Fruit fly (Drosophila melanogaster) whole organism, embryonic: ENCODE data around the gene NaPi-III.

Experiments used
- CG10209 ChIP-seq: fragments of 200-800 bp; sonication (Bioruptor generic); optimal IDR thresholded peaks from 3 replicates; lab custom pipeline; 2017; ENCODE audit warnings: missing biosample characterization, mild to moderate bottlenecking, missing genetic modification characterization, missing genetic modification reagents
- CG10366 ChIP-seq: fragments of 200-800 bp; sonication (Bioruptor generic); IDR thresholded peaks from 2 replicates; pipeline ENCODE4 v1.3.6; 2022; ENCODE audit warnings: missing biosample characterization, missing genetic modification characterization
- CG11398 ChIP-seq: fragments of 200-800 bp; sonication (Bioruptor generic); optimal IDR thresholded peaks from 2 replicates; lab custom pipeline; 2016; ENCODE audit warnings: missing biosample characterization, missing genetic modification characterization
- CG11456 ChIP-seq: fragments of 200-800 bp; sonication (Bioruptor generic); IDR thresholded peaks from 3 replicates; pipeline ENCODE4 v1.3.6; 2022; ENCODE audit warnings: missing biosample characterization, missing genetic modification characterization
- CG11560 ChIP-seq: fragments of 200-800 bp; sonication (Bioruptor generic); IDR thresholded peaks from 3 replicates; pipeline ENCODE4 v1.3.6; 2022; ENCODE audit warnings: missing biosample characterization, missing genetic modification characterization
- CG12071 ChIP-seq: fragments of 200-800 bp; sonication (Bioruptor generic); optimal IDR thresholded peaks from 3 replicates; lab custom pipeline; 2018; ENCODE audit warnings: missing biosample characterization, mild to moderate bottlenecking, missing genetic modification characterization
- CG12219 ChIP-seq: fragments of 200-800 bp; sonication (Bioruptor generic); optimal IDR thresholded peaks from 3 replicates; lab custom pipeline; 2018; ENCODE audit warnings: missing biosample characterization, mild to moderate bottlenecking, missing genetic modification characterization
- CG1233 ChIP-seq: fragments of 200-800 bp; sonication (Bioruptor generic); optimal IDR thresholded peaks from 4 replicates; lab custom pipeline; 2018; ENCODE audit warnings: missing biosample characterization, mild to moderate bottlenecking, missing genetic modification characterization
- CG13123 ChIP-seq: fragments of 200-800 bp; sonication (Bioruptor generic); optimal IDR thresholded peaks from 2 replicates; lab custom pipeline; 2016; ENCODE audit warnings: missing biosample characterization, missing genetic modification characterization
- CG14441 ChIP-seq: fragments of 200-800 bp; sonication (Bioruptor generic); IDR thresholded peaks from 2 replicates; pipeline ENCODE4 v1.3.6; 2022; ENCODE audit warnings: missing biosample characterization, missing genetic modification characterization
- CG14965 ChIP-seq: fragments of 200-800 bp; sonication (Bioruptor generic); optimal IDR thresholded peaks from 2 replicates; lab custom pipeline; 2016; ENCODE audit warnings: missing biosample characterization, missing genetic modification characterization, borderline replicate concordance
- CG15696 ChIP-seq: fragments of 200-800 bp; sonication (Bioruptor generic); optimal IDR thresholded peaks from 2 replicates; lab custom pipeline; 2019; ENCODE audit warnings: missing biosample characterization, mild to moderate bottlenecking, missing genetic modification characterization, moderate library complexity
- CG16815 ChIP-seq: fragments of 200-800 bp; sonication (Bioruptor generic); optimal IDR thresholded peaks from 3 replicates; lab custom pipeline; 2017; ENCODE audit warnings: missing biosample characterization, mild to moderate bottlenecking, missing genetic modification characterization
- CG17385 ChIP-seq: fragments of 200-800 bp; sonication (Bioruptor generic); optimal IDR thresholded peaks from 3 replicates; lab custom pipeline; 2018; ENCODE audit warnings: missing biosample characterization, mild to moderate bottlenecking, missing genetic modification characterization
- CG18262 ChIP-seq: fragments of 200-800 bp; optimal IDR thresholded peaks from 3 replicates; lab custom pipeline; 2019; ENCODE audit warnings: missing biosample characterization, mild to moderate bottlenecking, missing genetic modification characterization, moderate library complexity
- CG2199 ChIP-seq: fragments of 200-800 bp; sonication (Bioruptor generic); IDR thresholded peaks from 3 replicates; pipeline ENCODE4 v1.3.6; 2022; ENCODE audit warnings: missing biosample characterization, missing genetic modification characterization
- CG2712 ChIP-seq: fragments of 200-800 bp; optimal IDR thresholded peaks from 3 replicates; lab custom pipeline; 2019; ENCODE audit warnings: missing biosample characterization, mild to moderate bottlenecking, missing genetic modification characterization, moderate library complexity
- CG31365 ChIP-seq: fragments of 200-800 bp; sonication (Bioruptor generic); optimal IDR thresholded peaks from 2 replicates; lab custom pipeline; 2018; ENCODE audit warnings: missing biosample characterization, mild to moderate bottlenecking, missing genetic modification characterization
- CG31441 ChIP-seq: fragments of 200-800 bp; sonication (Bioruptor generic); IDR thresholded peaks from 2 replicates; pipeline ENCODE4 v1.3.6; 2022; ENCODE audit warnings: missing biosample characterization, missing genetic modification characterization
- CG32772 ChIP-seq: fragments of 200-800 bp; sonication (Bioruptor generic); IDR thresholded peaks from 2 replicates; pipeline ENCODE4 v1.3.6; 2022; ENCODE audit warnings: missing biosample characterization, missing genetic modification characterization
- CG33213 ChIP-seq: fragments of 200-800 bp; sonication (Bioruptor generic); optimal IDR thresholded peaks from 3 replicates; lab custom pipeline; 2016; ENCODE audit warnings: missing biosample characterization, missing genetic modification characterization
- CG4360 ChIP-seq: fragments of 200-800 bp; sonication (Bioruptor generic); IDR thresholded peaks from 2 replicates; pipeline ENCODE4 v1.3.6; 2022; ENCODE audit warnings: missing biosample characterization, missing genetic modification characterization
- CG6254 ChIP-seq: fragments of 200-800 bp; sonication (Bioruptor generic); optimal IDR thresholded peaks from 3 replicates; lab custom pipeline; 2017; ENCODE audit warnings: mild to moderate bottlenecking, missing biosample characterization, missing genetic modification reagents, missing genetic modification characterization
- CG7357 ChIP-seq: fragments of 200-800 bp; sonication (Bioruptor generic); IDR thresholded peaks from 3 replicates; pipeline ENCODE4 v1.3.6; 2022; ENCODE audit warnings: missing biosample characterization, missing genetic modification characterization
- CG8089 ChIP-seq: fragments of 200-800 bp; sonication (Bioruptor generic); optimal IDR thresholded peaks from 3 replicates; lab custom pipeline; 2016; ENCODE audit warnings: missing biosample characterization, missing genetic modification characterization
- CG8478 ChIP-seq: fragments of >200 bp; optimal IDR thresholded peaks from 2 replicates; lab custom pipeline; 2018
- CG9609 ChIP-seq: fragments of 200-800 bp; sonication (Bioruptor generic); optimal IDR thresholded peaks from 3 replicates; lab custom pipeline; 2016; ENCODE audit warnings: missing biosample characterization, missing genetic modification characterization
- Hey ChIP-seq: fragments of 200-800 bp; sonication (Bioruptor generic); optimal IDR thresholded peaks from 3 replicates; lab custom pipeline; 2018; ENCODE audit warnings: missing biosample characterization, mild to moderate bottlenecking, missing genetic modification characterization
- Meics ChIP-seq: fragments of 200-800 bp; sonication (Bioruptor generic); optimal IDR thresholded peaks from 2 replicates; lab custom pipeline; 2017; ENCODE audit warnings: missing biosample characterization, mild to moderate bottlenecking, missing genetic modification characterization
- Mrtf ChIP-seq: fragments of 200-800 bp; sonication (Bioruptor generic); IDR thresholded peaks from 3 replicates; pipeline ENCODE4 v1.3.6; 2022; ENCODE audit warnings: missing biosample characterization, missing genetic modification characterization
- Neu2 ChIP-seq: fragments of 200-800 bp; sonication (Bioruptor generic); optimal IDR thresholded peaks from 3 replicates; lab custom pipeline; 2016; ENCODE audit warnings: missing biosample characterization, missing genetic modification characterization, borderline replicate concordance
- Nf-YB ChIP-seq: fragments of 200-800 bp; sonication (Bioruptor generic); optimal IDR thresholded peaks from 3 replicates; lab custom pipeline; 2019; ENCODE audit warnings: missing biosample characterization, mild to moderate bottlenecking, missing genetic modification characterization, moderate library complexity
- Opbp ChIP-seq: fragments of 200-800 bp; sonication (Bioruptor generic); IDR thresholded peaks from 3 replicates; pipeline ENCODE4 v1.3.6; 2022; ENCODE audit warnings: missing biosample characterization, missing genetic modification characterization; ENCODE audit not compliant: partially characterized antibody
- PHDP ChIP-seq: fragments of 200-800 bp; sonication (Bioruptor generic); optimal IDR thresholded peaks from 3 replicates; lab custom pipeline; 2018; ENCODE audit warnings: missing biosample characterization, mild to moderate bottlenecking, missing genetic modification characterization, moderate library complexity
- Stat92E ChIP-seq, 3 experiments: fragments of >200 bp in 2 of 3; fragments of 200-800 bp in 1 of 3; sonication (Bioruptor generic) in 1 of 3; optimal IDR thresholded peaks; 2 replicates each; lab custom pipeline; 2017 to 2019; ENCODE audit warnings: missing biosample characterization in 3 of 3, missing genetic modification characterization in 3 of 3, mild to moderate bottlenecking in 1 of 3, moderate library complexity in 1 of 3
- amos ChIP-seq: fragments of 200-800 bp; sonication (Bioruptor generic); IDR thresholded peaks from 2 replicates; pipeline ENCODE4 v1.3.6; 2022; ENCODE audit warnings: missing biosample characterization, missing genetic modification characterization; ENCODE audit not compliant: partially characterized antibody
- ash1 ChIP-seq: fragments of 200-800 bp; sonication (Bioruptor generic); optimal IDR thresholded peaks from 2 replicates; lab custom pipeline; 2018; ENCODE audit warnings: missing biosample characterization, mild to moderate bottlenecking, missing genetic modification characterization
- ato ChIP-seq: fragments of 200-800 bp; sonication (Bioruptor generic); IDR thresholded peaks from 2 replicates; pipeline ENCODE4 v1.3.6; 2022; ENCODE audit warnings: missing biosample characterization, missing genetic modification characterization; ENCODE audit not compliant: partially characterized antibody
- grau ChIP-seq: fragments of 200-800 bp; optimal IDR thresholded peaks from 3 replicates; lab custom pipeline; 2019; ENCODE audit warnings: missing biosample characterization, mild to moderate bottlenecking, missing genetic modification characterization, moderate library complexity
- hb ChIP-seq: fragments of 200-800 bp; sonication (Bioruptor generic); IDR thresholded peaks from 3 replicates; pipeline ENCODE4 v1.3.6; 2022; ENCODE audit warnings: missing biosample characterization, missing genetic modification characterization; ENCODE audit not compliant: partially characterized antibody
- inv ChIP-seq: fragments of 200-800 bp; sonication (Bioruptor generic); IDR thresholded peaks from 2 replicates; pipeline ENCODE4 v1.3.6; 2022; ENCODE audit warnings: missing biosample characterization, missing genetic modification characterization; ENCODE audit not compliant: partially characterized antibody
- kni ChIP-seq: fragments of 200-800 bp; sonication (Bioruptor generic); optimal IDR thresholded peaks from 3 replicates; lab custom pipeline; 2017; ENCODE audit warnings: mild to moderate bottlenecking, missing biosample characterization, missing genetic modification reagents, missing genetic modification characterization
- nerfin-2 ChIP-seq: fragments of 200-800 bp; sonication (Bioruptor generic); IDR thresholded peaks from 2 replicates; pipeline ENCODE4 v1.3.6; 2022; ENCODE audit warnings: missing biosample characterization, missing genetic modification characterization; ENCODE audit not compliant: partially characterized antibody
- odd ChIP-seq: fragments of 200-800 bp; sonication (Bioruptor generic); optimal IDR thresholded peaks from 2 replicates; lab custom pipeline; 2017; ENCODE audit warnings: missing biosample characterization, mild to moderate bottlenecking, missing genetic modification characterization
- slou ChIP-seq: fragments of 200-800 bp; sonication (Bioruptor generic); optimal IDR thresholded peaks from 3 replicates; lab custom pipeline; 2016; ENCODE audit warnings: missing biosample characterization, missing genetic modification characterization
- stwl ChIP-seq: fragments of 200-800 bp; sonication (Bioruptor generic); optimal IDR thresholded peaks from 3 replicates; lab custom pipeline; 2018; ENCODE audit warnings: missing biosample characterization, mild to moderate bottlenecking, missing genetic modification characterization, moderate library complexity

NaPi-III gene

dm6 chr3L:11169299-11170181 lies 46.4 kb downstream of the NaPi-III start, which contains the start of the genes wls and Adck5 (continued):
- TF ChIP-seq CG11560 (tag; lab: Robert Waterston, UW) (no peak), CG15696 (tag; lab: Kevin White, UChicago) (no peak), CG10366 (no peak), Neu2 (GFP tag; lab: Kevin White, UChicago) (no peak), CG1233 (GFP tag; lab: Kevin White, UChicago) (peak; percentile 41), ato (GFP tag; lab: Robert Waterston, UW) (no peak), CG8089 (GFP tag; lab: Kevin White, UChicago) (peak; percentile 67), CG14965 (GFP tag; lab: Kevin White, UChicago) (no peak), odd (GFP tag; lab: Kevin White, UChicago) (peak; percentile 66), CG2712 (tag; lab: Kevin White, UChicago) (no peak), kni (GFP tag; lab: Kevin White, UChicago) (no peak), CG9609 (GFP tag; lab: Kevin White, UChicago) (peak; percentile 2), CG16815 (GFP tag; lab: Kevin White, UChicago) (no peak), CG10209 (GFP tag; lab: Kevin White, UChicago) (peak; percentile 61), CG12071 (GFP tag; lab: Kevin White, UChicago) (peak; percentile 81), stwl (peak; percentile 79), Hey (peak; percentile 20), amos (GFP tag; lab: Robert Waterston, UW) (no peak), Mrtf (GFP tag; lab: Robert Waterston, UW) (no peak), CG8478 (lab: Kevin White, UChicago) (no peak), grau (tag; lab: Kevin White, UChicago) (no peak), CG12219 (GFP tag; lab: Kevin White, UChicago) (peak; percentile 47), CG17385 (GFP tag; lab: Kevin White, UChicago) (peak; percentile 56), Meics (peak; percentile 76), CG11456 (GFP tag; lab: Robert Waterston, UW) (peak; percentile 43; the same call in 1 of the 3 replicates), nerfin-2 (GFP tag; lab: Robert Waterston, UW) (no peak), ash1 (GFP tag; lab: Kevin White, UChicago) (no peak), CG32772 (GFP tag; lab: Robert Waterston, UW) (no peak), CG11398 (GFP tag; lab: Kevin White, UChicago) (peak; percentile 45), CG13123 (GFP tag; lab: Kevin White, UChicago) (peak; percentile 10), slou (peak; percentile 18), Opbp (no peak), CG31365 (tag; lab: Kevin White, UChicago) (no peak), PHDP (tag; lab: Kevin White, UChicago) (peak; percentile 61), CG4360 (GFP tag; lab: Robert Waterston, UW) (no peak), CG33213 (GFP tag; lab: Kevin White, UChicago) (peak; percentile 15), CG31441 (GFP tag; lab: Robert Waterston, UW) (peak; percentile 44; the same call in 1 of the 2 replicates), CG14441 (no peak), Nf-YB (GFP tag; lab: Kevin White, UChicago) (no peak), CG2199 (GFP tag; lab: Robert Waterston, UW) (no peak), inv (GFP tag; lab: Robert Waterston, UW) (no peak), CG18262 (tag; lab: Kevin White, UChicago) (no peak), hb (no peak), Stat92E (GFP tag; optimal IDR thresholded peaks at IDR 0.05; lab: Kevin White, UChicago) (no peak), CG7357 (GFP tag; lab: Robert Waterston, UW) (no peak), CG6254 (no peak)
